Fruit fly (Drosophila melanogaster) whole organism, embryonic: ENCODE measurements around the gene CG6659.

ENCODE experiments used
- Adf1 ChIP-seq: fragments of 200-800 bp; sonication (Bioruptor generic); IDR thresholded peaks from 2 replicates; pipeline ENCODE4 v1.3.6; 2022; ENCODE audit warnings: missing biosample characterization, missing genetic modification characterization
- CG12071 ChIP-seq: fragments of 200-800 bp; sonication (Bioruptor generic); optimal IDR thresholded peaks from 3 replicates; lab custom pipeline; 2018; ENCODE audit warnings: missing biosample characterization, mild to moderate bottlenecking, missing genetic modification characterization
- CG13894 ChIP-seq: fragments of 200-800 bp; sonication (Bioruptor generic); optimal IDR thresholded peaks from 3 replicates; lab custom pipeline; 2018; ENCODE audit warnings: missing biosample characterization, mild to moderate bottlenecking, missing genetic modification characterization, moderate library complexity
- CG16815 ChIP-seq: fragments of 200-800 bp; sonication (Bioruptor generic); optimal IDR thresholded peaks from 3 replicates; lab custom pipeline; 2017; ENCODE audit warnings: missing biosample characterization, mild to moderate bottlenecking, missing genetic modification characterization
- CG1792 ChIP-seq: fragments of 200-800 bp; sonication (Bioruptor generic); optimal IDR thresholded peaks from 2 replicates; lab custom pipeline; 2016; ENCODE audit warnings: missing biosample characterization, missing genetic modification characterization
- CG2129 ChIP-seq: fragments of 200-800 bp; sonication (Bioruptor generic); IDR thresholded peaks from 2 replicates; pipeline ENCODE4 v1.3.6; 2022; ENCODE audit warnings: missing biosample characterization, missing genetic modification characterization; ENCODE audit not compliant: partially characterized antibody
- CG2202 ChIP-seq: fragments of 200-800 bp; sonication (Bioruptor generic); optimal IDR thresholded peaks from 2 replicates; lab custom pipeline; 2018; ENCODE audit warnings: missing biosample characterization, mild to moderate bottlenecking, missing genetic modification characterization
- CG2875 ChIP-seq: fragments of 200-800 bp; sonication (Bioruptor generic); optimal IDR thresholded peaks from 2 replicates; lab custom pipeline; 2017; ENCODE audit warnings: missing biosample characterization, mild to moderate bottlenecking, missing genetic modification characterization, missing genetic modification reagents
- CG2889 ChIP-seq: fragments of 200-800 bp; sonication (Bioruptor generic); IDR thresholded peaks from 3 replicates; pipeline ENCODE4 v1.3.6; 2022; ENCODE audit warnings: missing biosample characterization, missing genetic modification characterization
- CG32767 ChIP-seq: fragments of 200-800 bp; sonication (Bioruptor generic); IDR thresholded peaks from 2 replicates; pipeline ENCODE4 v1.3.6; 2022; ENCODE audit warnings: missing biosample characterization, missing genetic modification characterization
- CG34224 ChIP-seq: fragments of 200-800 bp; sonication (Bioruptor generic); IDR thresholded peaks from 3 replicates; pipeline ENCODE4 v1.3.6; 2022; ENCODE audit warnings: missing biosample characterization, missing genetic modification characterization; ENCODE audit not compliant: partially characterized antibody
- CG34422 ChIP-seq: fragments of 200-800 bp; sonication (Bioruptor generic); IDR thresholded peaks from 3 replicates; pipeline ENCODE4 v1.3.6; 2022; ENCODE audit warnings: missing biosample characterization, missing genetic modification characterization
- CG3847 ChIP-seq: fragments of 200-800 bp; sonication (Bioruptor generic); IDR thresholded peaks from 2 replicates; pipeline ENCODE4 v1.3.6; 2022; ENCODE audit warnings: missing biosample characterization, missing genetic modification characterization
- CG3995 ChIP-seq: fragments of 200-800 bp; sonication (Bioruptor generic); optimal IDR thresholded peaks from 3 replicates; lab custom pipeline; 2016; ENCODE audit warnings: missing biosample characterization, missing genetic modification characterization
- CG7357 ChIP-seq: fragments of 200-800 bp; sonication (Bioruptor generic); IDR thresholded peaks from 3 replicates; pipeline ENCODE4 v1.3.6; 2022; ENCODE audit warnings: missing biosample characterization, missing genetic modification characterization
- CG7963 ChIP-seq: fragments of 200-800 bp; sonication (Bioruptor generic); IDR thresholded peaks from 3 replicates; pipeline ENCODE4 v1.3.6; 2022; ENCODE audit warnings: missing biosample characterization, missing genetic modification characterization; ENCODE audit not compliant: partially characterized antibody
- CG8765 ChIP-seq: fragments of 200-800 bp; sonication (Bioruptor generic); IDR thresholded peaks from 2 replicates; pipeline ENCODE4 v1.3.6; 2022; ENCODE audit warnings: missing biosample characterization, missing genetic modification characterization
- Eip74EF ChIP-seq, 2 experiments: fragments of 200-800 bp in 1 of 2; fragments of >200 bp in 1 of 2; sonication (Bioruptor generic) in 1 of 2; optimal IDR thresholded peaks; 2 replicates each; lab custom pipeline; 2017 to 2019; ENCODE audit warnings: missing biosample characterization in 2 of 2, missing genetic modification characterization in 2 of 2, mild to moderate bottlenecking in 1 of 2, moderate library complexity in 1 of 2
- Fer2 ChIP-seq: fragments of 200-800 bp; sonication (Bioruptor generic); optimal IDR thresholded peaks from 2 replicates; lab custom pipeline; 2018; ENCODE audit warnings: missing biosample characterization, mild to moderate bottlenecking, missing genetic modification characterization, moderate library complexity
- Hr78 ChIP-seq, 2 experiments: fragments of 200-800 bp in 1 of 2; fragments of >200 bp in 1 of 2; sonication (Bioruptor generic) in 1 of 2; optimal IDR thresholded peaks; 2 replicates each; lab custom pipeline; 2017 to 2019; ENCODE audit warnings: missing biosample characterization in 2 of 2, missing genetic modification characterization in 2 of 2, mild to moderate bottlenecking in 1 of 2, moderate library complexity in 1 of 2
- Med ChIP-seq: fragments of 200-800 bp; sonication (Bioruptor generic); peaks from one replicate; lab custom pipeline; 2016; ENCODE audit warnings: missing biosample characterization, missing genetic modification characterization, mild to moderate bottlenecking, inconsistent platforms, moderate library complexity
- Side ChIP-seq: fragments of 200-800 bp; sonication (Bioruptor generic); optimal IDR thresholded peaks from 2 replicates; lab custom pipeline; 2016; ENCODE audit warnings: missing biosample characterization, missing genetic modification characterization
- Sox102F ChIP-seq: fragments of 200-800 bp; sonication (Bioruptor generic); optimal IDR thresholded peaks from 2 replicates; lab custom pipeline; 2018; ENCODE audit warnings: missing biosample characterization, mild to moderate bottlenecking, missing genetic modification characterization, moderate library complexity
- Usf ChIP-seq: fragments of 200-800 bp; sonication (Bioruptor generic); optimal IDR thresholded peaks from 2 replicates; lab custom pipeline; 2017; ENCODE audit warnings: missing genotype, missing biosample characterization, missing genetic modification characterization
- ab ChIP-seq: fragments of 200-800 bp; sonication (Bioruptor generic); optimal IDR thresholded peaks from 2 replicates; lab custom pipeline; 2016; ENCODE audit warnings: missing biosample characterization, missing genetic modification characterization
- caup ChIP-seq: fragments of 200-800 bp; sonication (Bioruptor generic); optimal IDR thresholded peaks from 3 replicates; lab custom pipeline; 2017; ENCODE audit warnings: missing biosample characterization, mild to moderate bottlenecking, missing genetic modification characterization, moderate library complexity; ENCODE audit not compliant: severe bottlenecking
- cg ChIP-seq: fragments of 200-800 bp; sonication (Bioruptor generic); optimal IDR thresholded peaks from 3 replicates; lab custom pipeline; 2019; ENCODE audit warnings: missing biosample characterization, mild to moderate bottlenecking, missing genetic modification characterization, moderate library complexity
- chinmo ChIP-seq: fragments of 200-800 bp; sonication (Bioruptor generic); IDR thresholded peaks from 4 replicates; pipeline ENCODE4 v1.3.6; 2022; ENCODE audit warnings: missing biosample characterization, missing genetic modification characterization; ENCODE audit not compliant: partially characterized antibody
- crol ChIP-seq: fragments of 200-800 bp; sonication (Bioruptor generic); IDR thresholded peaks from 2 replicates; pipeline ENCODE4 v1.3.6; 2022; ENCODE audit warnings: missing biosample characterization, missing genetic modification characterization
- nau ChIP-seq: fragments of 200-800 bp; sonication (Bioruptor generic); optimal IDR thresholded peaks from 3 replicates; lab custom pipeline; 2017; ENCODE audit warnings: missing biosample characterization, mild to moderate bottlenecking, missing genetic modification characterization, missing genetic modification reagents
- slou ChIP-seq: fragments of 200-800 bp; sonication (Bioruptor generic); optimal IDR thresholded peaks from 3 replicates; lab custom pipeline; 2016; ENCODE audit warnings: missing biosample characterization, missing genetic modification characterization
- tup ChIP-seq: fragments of 200-800 bp; sonication (Bioruptor generic); optimal IDR thresholded peaks from 2 replicates; lab custom pipeline; 2016; ENCODE audit warnings: missing biosample characterization, mild to moderate bottlenecking, missing genetic modification characterization, moderate library complexity
- twi ChIP-seq: fragments of 200-800 bp; optimal IDR thresholded peaks from 2 replicates; lab custom pipeline; 2019; ENCODE audit warnings: missing biosample characterization, mild to moderate bottlenecking, missing genetic modification characterization, moderate library complexity
- wor ChIP-seq: fragments of 200-800 bp; sonication (Bioruptor generic); IDR thresholded peaks from 2 replicates; pipeline ENCODE4 v1.3.6; 2022; ENCODE audit warnings: missing biosample characterization, missing genetic modification characterization

CG6659 gene

dm6 chrX:18644890-18645289 is 12.2 kb downstream of the CG6659 start (continued):
- TF ChIP-seq CG2889 (GFP tag; lab: Robert Waterston, UW) (0 out of 3 replicates have a peak, but pooled peaks have one; percentile 21), slou (GFP tag; lab: Kevin White, UChicago) (no peak), CG3847 (GFP tag; lab: Robert Waterston, UW) (peak; percentile 74; the same call in 1 of the 2 replicates), Med (GFP tag; lab: Kevin White, UChicago) (peak; percentile 85), CG2875 (GFP tag; lab: Kevin White, UChicago) (peak; percentile 70), nau (peak; percentile 79), CG7963 (GFP tag; lab: Robert Waterston, UW) (no peak), caup (GFP tag; lab: Kevin White, UChicago) (peak; percentile 80), tup (GFP tag; lab: Kevin White, UChicago) (peak; percentile 45), CG13894 (tag; lab: Kevin White, UChicago) (peak; percentile 70), CG3995 (GFP tag; lab: Kevin White, UChicago) (peak; percentile 41), cg (GFP tag; lab: Kevin White, UChicago) (no peak), ab (no peak), CG1792 (GFP tag; lab: Kevin White, UChicago) (peak; percentile 58), Adf1 (GFP tag; lab: Robert Waterston, UW) (0 out of 2 replicates have a peak, but pooled peaks have one; percentile 19), CG2129 (GFP tag; lab: Robert Waterston, UW) (no peak), CG2202 (tag; lab: Kevin White, UChicago) (peak; percentile 44), CG34224 (GFP tag; lab: Robert Waterston, UW) (no peak), Sox102F (GFP tag; lab: Kevin White, UChicago) (peak; percentile 89), CG7357 (GFP tag; lab: Robert Waterston, UW) (peak; percentile 72), wor (GFP tag; lab: Robert Waterston, UW) (peak; percentile 59), chinmo (GFP tag; lab: Robert Waterston, UW) (no peak), CG16815 (GFP tag; lab: Kevin White, UChicago) (peak; percentile 66), CG34422 (GFP tag; lab: Robert Waterston, UW) (peak; percentile 74; the same call in 2 of the 3 replicates), CG12071 (GFP tag; lab: Kevin White, UChicago) (peak; percentile 86), Side (GFP tag; lab: Kevin White, UChicago) (peak; percentile 66), Eip74EF (GFP tag; optimal IDR thresholded peaks at IDR 0.05; lab: Kevin White, UChicago) (peak in 1 of 2 experiments; percentile 25), CG32767 (GFP tag; lab: Robert Waterston, UW) (peak; percentile 59; the same call in 1 of the 2 replicates)
- TF ChIP-seq, all 482 proteins: peak for 362

dm6 chrX:18643057-18643656 is 13.9 kb downstream of the CG6659 start:
- TF ChIP-seq crol, result peak; percentile 69
- 0 out of 2 replicates have a peak, but pooled peaks have one; percentile 17 for TF ChIP-seq CG8765
- TF ChIP-seq Fer2 (tag; lab: Kevin White, UChicago), result no peak
- peak; percentile 62 for TF ChIP-seq cg (GFP tag; lab: Kevin White, UChicago)
- TF ChIP-seq Usf (GFP tag; lab: Kevin White, UChicago), result no peak
- TF ChIP-seq twi (tag; lab: Kevin White, UChicago), result peak; percentile 12
- TF ChIP-seq chinmo (GFP tag; lab: Robert Waterston, UW), result 0 out of 4 replicates have a peak, but pooled peaks have one; percentile 44
- TF ChIP-seq Hr78 (GFP tag; optimal IDR thresholded peaks at IDR 0.05; lab: Kevin White, UChicago), result peak in 1 of 2 experiments; percentile 95
